Fruit fly (Drosophila melanogaster) whole organism: Measurements from ENCODE around the gene SpdS.

ENCODE experiments used
- CG8478 ChIP-seq: fragments of >200 bp; optimal IDR thresholded peaks from 2 replicates; lab custom pipeline; 2018; ENCODE audit warnings: inconsistent platforms
- psq ChIP-seq: fragments of >200 bp; optimal IDR thresholded peaks from 2 replicates; lab custom pipeline; 2017

DNA sequence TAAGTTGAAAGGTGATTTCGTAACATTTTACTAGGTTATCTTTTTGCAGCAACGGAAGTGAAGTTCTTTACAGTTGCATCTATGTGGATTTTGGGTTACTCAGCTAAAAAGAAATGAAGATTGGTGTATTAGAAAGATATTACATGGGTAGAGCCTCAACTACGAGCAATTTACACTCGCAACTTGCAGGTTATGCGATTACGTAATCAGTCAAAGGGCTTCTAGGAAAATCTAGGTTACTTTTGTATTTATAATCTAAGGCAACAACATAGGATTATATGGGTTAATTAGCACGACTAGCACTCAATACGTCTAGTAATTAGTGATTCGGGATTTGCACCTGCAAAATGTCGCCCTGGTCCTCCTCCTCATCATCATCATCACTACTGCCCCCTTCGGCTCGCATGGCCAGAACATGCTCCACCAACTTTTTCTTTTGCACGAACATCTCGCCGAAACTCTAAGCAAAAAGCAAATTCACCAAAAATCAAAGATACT lies 42.8 kb downstream of the SpdS start, which contains the start of gene Dhc1:
- no peak for TF ChIP-seq CG8478 (lab: Kevin White, UChicago)
- TF ChIP-seq psq (lab: Kevin White, UChicago), result no peak
